Worm (Caenorhabditis elegans) whole organism, L2 larva: Measurements from ENCODE around the gene ugt-23.
A peak's percentile ranks its signal among the peaks of the same experiment; 100 is the strongest.

Experiments used
- F13H6.1 ChIP-seq: sonication (generic microtip); optimal IDR thresholded peaks from 2 replicates; lab custom pipeline; 2016; ENCODE audit warnings: missing genetic modification characterization, missing compliant biosample characterization
- R02D3.7 ChIP-seq: fragments of 150-350 bp; optimal IDR thresholded peaks from 2 replicates; lab custom pipeline; 2014; ENCODE audit warnings: missing biosample characterization, missing genetic modification characterization
- Y55F3AM.14 ChIP-seq: fragments of 200-800 bp; sonication (Bioruptor generic); optimal IDR thresholded peaks from 2 replicates; lab custom pipeline; 2018; ENCODE audit warnings: mild to moderate bottlenecking, missing genetic modification characterization, missing compliant biosample characterization
- ZK546.5 ChIP-seq: sonication (generic microtip); optimal IDR thresholded peaks from 2 replicates; lab custom pipeline; 2017; ENCODE audit warnings: missing biosample characterization, missing genetic modification characterization
- alr-1 ChIP-seq: fragments of 150-350 bp; optimal IDR thresholded peaks from 2 replicates; lab custom pipeline; 2014; ENCODE audit warnings: missing biosample characterization, missing genetic modification characterization
- aly-2 ChIP-seq: fragments of 150-350 bp; optimal IDR thresholded peaks from 2 replicates; lab custom pipeline; 2014; ENCODE audit warnings: missing biosample characterization, missing genetic modification characterization
- ceh-16 ChIP-seq: fragments of 150-350 bp; optimal IDR thresholded peaks from 2 replicates; lab custom pipeline; 2014; ENCODE audit warnings: missing biosample characterization, missing genetic modification characterization
- ceh-82 ChIP-seq: fragments of 150-350 bp; optimal IDR thresholded peaks from 2 replicates; lab custom pipeline; 2014; ENCODE audit warnings: missing biosample characterization, missing genetic modification characterization
- egl-27 ChIP-seq: sonication (generic microtip); optimal IDR thresholded peaks from 3 replicates; lab custom pipeline; 2017; ENCODE audit warnings: missing biosample characterization, missing genetic modification reagents, missing genetic modification characterization
- elt-1 ChIP-seq: fragments of 150-350 bp; optimal IDR thresholded peaks from 2 replicates; lab custom pipeline; 2014; ENCODE audit warnings: missing biosample characterization, missing genetic modification characterization
- elt-3 ChIP-seq: sonication (generic microtip); optimal IDR thresholded peaks from 2 replicates; lab custom pipeline; 2017; ENCODE audit warnings: missing biosample characterization, missing genetic modification characterization
- fos-1 ChIP-seq: fragments of 150-350 bp; optimal IDR thresholded peaks from 2 replicates; lab custom pipeline; 2014; ENCODE audit warnings: missing biosample characterization, missing genetic modification characterization
- lin-11 ChIP-seq: fragments of 150-350 bp; sonication (generic microtip); optimal IDR thresholded peaks from 2 replicates; lab custom pipeline; 2014; ENCODE audit warnings: missing biosample characterization, missing genetic modification characterization, inconsistent platforms, mixed read lengths
- lin-13 ChIP-seq: fragments of 150-350 bp; optimal IDR thresholded peaks from 2 replicates; lab custom pipeline; 2014; ENCODE audit warnings: missing biosample characterization, missing genetic modification reagents, missing genetic modification characterization
- lin-39 ChIP-seq: fragments of 150-350 bp; optimal IDR thresholded peaks from 2 replicates; lab custom pipeline; 2014; ENCODE audit warnings: missing biosample characterization, missing genetic modification reagents, missing genetic modification characterization
- mab-5 ChIP-seq: fragments of 150-350 bp; optimal IDR thresholded peaks from 2 replicates; lab custom pipeline; 2014; ENCODE audit warnings: missing biosample characterization, missing genetic modification characterization
- nhr-10 ChIP-seq: sonication (generic microtip); optimal IDR thresholded peaks from 2 replicates; lab custom pipeline; 2017; ENCODE audit warnings: missing biosample characterization, missing genetic modification characterization
- nhr-12 ChIP-seq: fragments of 150-350 bp; optimal IDR thresholded peaks from 2 replicates; lab custom pipeline; 2014; ENCODE audit warnings: missing biosample characterization, missing genetic modification characterization
- nhr-129 ChIP-seq: fragments of 150-350 bp; optimal IDR thresholded peaks from 2 replicates; lab custom pipeline; 2014; ENCODE audit warnings: missing biosample characterization, missing genetic modification characterization
- nhr-23 ChIP-seq: fragments of 150-350 bp; optimal IDR thresholded peaks from 2 replicates; lab custom pipeline; 2014; ENCODE audit warnings: missing biosample characterization, missing genetic modification reagents, missing genetic modification characterization
- nhr-25 ChIP-seq: fragments of 150-350 bp; sonication (generic microtip); optimal IDR thresholded peaks from 3 replicates; lab custom pipeline; 2014; ENCODE audit warnings: missing biosample characterization, missing genetic modification characterization
- peb-1 ChIP-seq: fragments of 150-350 bp; optimal IDR thresholded peaks from 2 replicates; lab custom pipeline; 2014; ENCODE audit warnings: missing biosample characterization, missing genetic modification characterization
- sem-4 ChIP-seq: fragments of 150-350 bp; optimal IDR thresholded peaks from 2 replicates; lab custom pipeline; 2014; ENCODE audit warnings: missing biosample characterization, missing genetic modification reagents, missing genetic modification characterization
- sma-9 ChIP-seq, 2 experiments: fragments of 150-350 bp in 1 of 2; sonication (generic microtip) in 1 of 2; optimal IDR thresholded peaks; 2 replicates each; lab custom pipeline; 2014 to 2016; ENCODE audit warnings: missing genetic modification characterization in 2 of 2, mild to moderate bottlenecking in 1 of 2, missing biosample characterization in 1 of 2, missing compliant biosample characterization in 1 of 2, missing genetic modification reagents in 1 of 2, moderate library complexity in 1 of 2
- snpc-4 ChIP-seq: fragments of 150-350 bp; optimal IDR thresholded peaks from 2 replicates; lab custom pipeline; 2014; ENCODE audit warnings: missing biosample characterization, missing genetic modification characterization
- unc-39 ChIP-seq: fragments of 150-350 bp; optimal IDR thresholded peaks from 2 replicates; lab custom pipeline; 2014; ENCODE audit warnings: missing biosample characterization, missing genetic modification characterization
- unc-62 ChIP-seq: fragments of 150-350 bp; optimal IDR thresholded peaks from 2 replicates; lab custom pipeline; 2014; ENCODE audit warnings: missing biosample characterization, missing genetic modification reagents, missing genetic modification characterization
- zag-1 ChIP-seq: fragments of 150-350 bp; optimal IDR thresholded peaks from 2 replicates; lab custom pipeline; 2014; ENCODE audit warnings: missing biosample characterization, missing genetic modification characterization
- ztf-1 ChIP-seq: fragments of 200-800 bp; sonication (Bioruptor generic); conservative IDR thresholded peaks from 2 replicates; pipeline ENCODE4 v1.3.6; 2022; ENCODE audit warnings: missing genetic modification characterization, missing compliant biosample characterization
- ztf-11 ChIP-seq: sonication (generic microtip); optimal IDR thresholded peaks from 2 replicates; lab custom pipeline; 2017; ENCODE audit warnings: missing biosample characterization, missing genetic modification characterization
- ztf-4 ChIP-seq: fragments of 150-350 bp; optimal IDR thresholded peaks from 2 replicates; lab custom pipeline; 2014; ENCODE audit warnings: missing biosample characterization, missing genetic modification characterization

The ugt-23 gene

ce11 chrX:9883837-9884324 lies 41.1 kb downstream of the ugt-23 start, which contains the start of gene mrp-4:
mrp-4 (plus strand) TSS chrX:9884274.
- TF ChIP-seq sma-9 (GFP tag; optimal IDR thresholded peaks at IDR 0.05; lab: Kevin White, UChicago) (no peak), sma-9 (tag; optimal IDR thresholded peaks at IDR 0.05; lab: Kevin White, UChicago) (no peak), alr-1 (tag; lab: Kevin White, UChicago) (no peak), ztf-1 (GFP tag; lab: Robert Waterston, UW) (no peak), ztf-11 (tag; lab: Kevin White, UChicago) (no peak), zag-1 (tag; lab: Kevin White, UChicago) (no peak), Y55F3AM.14 (GFP tag; lab: Kevin White, UChicago) (no peak), fos-1 (no peak)

DNA sequence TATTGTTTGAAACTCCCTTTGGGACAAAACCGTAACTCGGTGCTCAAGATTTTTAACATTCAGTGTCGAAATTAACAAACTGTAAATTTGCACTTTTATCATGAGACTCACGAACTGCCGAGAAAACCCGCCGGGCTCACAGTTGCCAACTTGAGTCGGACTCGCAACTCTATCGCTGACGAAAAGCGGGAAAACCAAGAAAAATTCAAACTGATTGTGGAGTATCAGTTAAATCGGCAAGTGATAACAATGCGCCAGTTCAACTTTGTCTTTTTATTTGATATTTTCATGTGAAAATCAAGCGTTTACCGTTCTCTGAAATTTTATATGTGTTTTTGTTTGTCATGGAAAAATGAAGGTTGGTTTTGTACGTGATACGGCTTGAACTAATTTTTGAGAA lies 42.4 kb downstream of the ugt-23 start:
- TF ChIP-seq peb-1 (no peak), ZK546.5 (no peak), ceh-16 (tag; lab: Kevin White, UChicago) (no peak), fos-1 (peak; percentile 85)
- TF ChIP-seq, all 48 proteins: peak for 1

- no peak for TF ChIP-seq nhr-129 (tag; lab: Kevin White, UChicago)
- TF ChIP-seq alr-1 (tag; lab: Kevin White, UChicago), result no peak
- TF ChIP-seq lin-11, result no peak
- no peak for TF ChIP-seq lin-39
- TF ChIP-seq ztf-1 (GFP tag; lab: Robert Waterston, UW), result no peak
- TF ChIP-seq nhr-10 (tag; lab: Kevin White, UChicago), result no peak
- no peak for TF ChIP-seq unc-39 (tag; lab: Kevin White, UChicago)
- TF ChIP-seq R02D3.7, result no peak
- TF ChIP-seq unc-62 (GFP tag; lab: Kevin White, UChicago), result no peak
- TF ChIP-seq ztf-4, result no peak
- TF ChIP-seq Y55F3AM.14 (GFP tag; lab: Kevin White, UChicago), result no peak
- TF ChIP-seq snpc-4, result no peak
- TF ChIP-seq nhr-12 (tag; lab: Kevin White, UChicago), result no peak
- TF ChIP-seq lin-13, result no peak
- no peak for TF ChIP-seq mab-5 (tag; lab: Kevin White, UChicago)
- TF ChIP-seq elt-1, result no peak
- TF ChIP-seq ZK546.5, result no peak
- TF ChIP-seq ceh-82, result no peak
Measured at ce11 chrX:9882112-9882511, 42.9 kb downstream of the ugt-23 start, which contains the start of gene glo-1. glo-1 (minus strand) TSS chrX:9882212.

- TF ChIP-seq nhr-23 (tag; lab: Kevin White, UChicago) (no peak), lin-13 (no peak), aly-2 (tag; lab: Kevin White, UChicago) (no peak), mab-5 (tag; lab: Kevin White, UChicago) (no peak), ZK546.5 (no peak), ceh-82 (no peak), F13H6.1 (tag; lab: Kevin White, UChicago) (no peak), snpc-4 (no peak), nhr-12 (tag; lab: Kevin White, UChicago) (no peak), egl-27 (tag; lab: Kevin White, UChicago) (no peak), nhr-25 (tag; lab: Kevin White, UChicago) (no peak), alr-1 (tag; lab: Kevin White, UChicago) (no peak), elt-3 (tag; lab: Kevin White, UChicago) (no peak), ztf-4 (no peak), sem-4 (tag; lab: Kevin White, UChicago) (no peak)
Measured at ce11 chrX:9877117-9877516, 47.9 kb downstream of the ugt-23 start, which contains the start of gene R07B1.9. R07B1.9 (plus strand) TSS chrX:9877417.
